Fruit fly (Drosophila melanogaster): ENCODE results near the gene CG32579.
A peak's percentile ranks its signal among the peaks of the same experiment; 100 is the strongest.

CG32579 gene

DNA sequence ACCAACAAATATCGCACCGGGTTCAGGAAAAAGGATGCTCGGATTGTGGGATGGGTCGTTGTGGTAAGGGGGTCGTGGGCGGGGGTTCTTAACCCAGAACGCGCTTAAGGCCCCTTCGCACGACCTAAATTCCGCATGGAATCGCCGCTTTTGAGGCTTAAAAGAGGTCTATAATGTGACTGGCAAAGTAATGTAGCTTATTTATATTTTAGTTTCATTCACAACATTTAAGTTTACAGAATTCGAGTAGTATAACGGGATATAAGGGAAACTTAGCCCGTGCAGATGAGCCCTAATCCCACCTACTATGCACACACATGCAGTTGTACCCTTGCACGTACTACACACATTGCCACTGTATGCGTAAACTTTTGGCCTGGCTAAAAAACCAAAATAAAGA lies 44.3 kb upstream of the CG32579 start (continued):
- TF ChIP-seq Lim3 (GFP tag; IDR thresholded peaks at IDR 0.05) = no peak
- peak; percentile 82 for TF ChIP-seq CG11504 (tag; optimal IDR thresholded peaks at IDR 0.05)
- peak; percentile 82 for TF ChIP-seq Rx (GFP tag; IDR thresholded peaks at IDR 0.05)
- TF ChIP-seq TFAM (GFP tag; optimal IDR thresholded peaks at IDR 0.05) = peak; percentile 51
- TF ChIP-seq gt (GFP tag; IDR thresholded peaks at IDR 0.05) = peak; percentile 34; the same call in 1 of the 2 replicates
- peak; percentile 95 for TF ChIP-seq ci (GFP tag; IDR thresholded peaks at IDR 0.05)
- peak; percentile 60 for TF ChIP-seq CG4360 (GFP tag; IDR thresholded peaks at IDR 0.05)
- peak; percentile 91 for TF ChIP-seq CG14710 (tag; optimal IDR thresholded peaks at IDR 0.05)
- peak; percentile 85 for TF ChIP-seq HLH3B (GFP tag; IDR thresholded peaks at IDR 0.05)
- TF ChIP-seq E2f2 (GFP tag; IDR thresholded peaks at IDR 0.05) = peak; percentile 6; the same call in 1 of the 2 replicates
- TF ChIP-seq CG30431 (GFP tag; optimal IDR thresholded peaks at IDR 0.05) = peak; percentile 89
- TF ChIP-seq CG4328 (GFP tag; optimal IDR thresholded peaks at IDR 0.05) = peak; percentile 91
- peak; percentile 81 for TF ChIP-seq CG4707 (GFP tag; optimal IDR thresholded peaks at IDR 0.05)
- no peak for TF ChIP-seq pzg (GFP tag; optimal IDR thresholded peaks at IDR 0.05)
- no peak for TF ChIP-seq Sry-δ (GFP tag; optimal IDR thresholded peaks at IDR 0.05)
- TF ChIP-seq fd102C (GFP tag; optimal IDR thresholded peaks at IDR 0.05) = peak; percentile 79
- peak; percentile 81 for TF ChIP-seq Hand (GFP tag; optimal IDR thresholded peaks at IDR 0.05)
- peak; percentile 60 for TF ChIP-seq repo (GFP tag; optimal IDR thresholded peaks at IDR 0.05)
- TF ChIP-seq Mad (GFP tag; optimal IDR thresholded peaks at IDR 0.05) = peak; percentile 73
- peak; percentile 51 for TF ChIP-seq YL-1 (GFP tag; optimal IDR thresholded peaks at IDR 0.05)
- TF ChIP-seq sima (GFP tag; optimal IDR thresholded peaks at IDR 0.05) = no peak
- peak; percentile 77 for TF ChIP-seq scrt (GFP tag; optimal IDR thresholded peaks at IDR 0.05)
- peak; percentile 91 for TF ChIP-seq CG33557 (GFP tag; optimal IDR thresholded peaks at IDR 0.05)
- peak; percentile 61 for TF ChIP-seq Dek (tag; optimal IDR thresholded peaks at IDR 0.05)
- TF ChIP-seq gcm2 (GFP tag; optimal IDR thresholded peaks at IDR 0.05) = no peak
- TF ChIP-seq CG18262 (tag; optimal IDR thresholded peaks at IDR 0.05) = peak; percentile 90
- peak; percentile 88 for TF ChIP-seq CG8388 (GFP tag; optimal IDR thresholded peaks at IDR 0.05)
- peak; percentile 76 for TF ChIP-seq Fer3 (tag; optimal IDR thresholded peaks at IDR 0.05)
- no peak for TF ChIP-seq pan (optimal IDR thresholded peaks at IDR 0.05)
- TF ChIP-seq pan (GFP tag; optimal IDR thresholded peaks at IDR 0.05 in 1 of 2, IDR thresholded peaks at IDR 0.05 in 1 of 2) = peak in 1 of 2 experiments; percentile 86
- TF ChIP-seq CG17359 (tag; optimal IDR thresholded peaks at IDR 0.05) = peak; percentile 87
- TF ChIP-seq crol (GFP tag; IDR thresholded peaks at IDR 0.05) = no peak
- TF ChIP-seq CG10979 (tag; optimal IDR thresholded peaks at IDR 0.05) = peak; percentile 91
- peak; percentile 49 for TF ChIP-seq CG1602 (GFP tag; optimal IDR thresholded peaks at IDR 0.05)
- TF ChIP-seq HLH54F (GFP tag; optimal IDR thresholded peaks at IDR 0.05) = peak; percentile 15
- TF ChIP-seq Vsx1 (GFP tag; optimal IDR thresholded peaks at IDR 0.05) = peak; percentile 80
- TF ChIP-seq tin (GFP tag; optimal IDR thresholded peaks at IDR 0.05) = peak; percentile 80
- peak; percentile 9 for TF ChIP-seq NC2α (GFP tag; optimal IDR thresholded peaks at IDR 0.05)
- TF ChIP-seq kay (GFP tag; optimal IDR thresholded peaks at IDR 0.05) = no peak
- peak; percentile 20 for TF ChIP-seq Elba2 (GFP tag; optimal IDR thresholded peaks at IDR 0.05)
- TF ChIP-seq CG8089 (GFP tag; optimal IDR thresholded peaks at IDR 0.05) = peak; percentile 16
- TF ChIP-seq CkIIα-i1 (GFP tag; IDR thresholded peaks at IDR 0.05) = no peak
- TF ChIP-seq CG1603 (tag; optimal IDR thresholded peaks at IDR 0.05) = peak; percentile 89
- TF ChIP-seq fd3F (GFP tag; optimal IDR thresholded peaks at IDR 0.05) = peak; percentile 72
- no peak for TF ChIP-seq maf-S (GFP tag; optimal IDR thresholded peaks at IDR 0.05)
- TF ChIP-seq chif (GFP tag; optimal IDR thresholded peaks at IDR 0.05) = peak; percentile 59 to 78
- TF ChIP-seq CG3065 (GFP tag; optimal IDR thresholded peaks at IDR 0.05) = no peak
- TF ChIP-seq CG2199 (GFP tag; IDR thresholded peaks at IDR 0.05) = peak; percentile 74; the same call in 2 of the 3 replicates
- TF ChIP-seq Trl (optimal IDR thresholded peaks at IDR 0.05) = no peak
- TF ChIP-seq Trl (GFP tag; optimal IDR thresholded peaks at IDR 0.05) = peak; percentile 47
- TF ChIP-seq wek (GFP tag; optimal IDR thresholded peaks at IDR 0.05) = peak; percentile 75
- TF ChIP-seq Bdp1 (GFP tag; optimal IDR thresholded peaks at IDR 0.05) = peak; percentile 40
